Fruit fly (Drosophila melanogaster) whole organism, prepupa: ENCODE measurements around the gene SmydA-4.

Experiments used
- CG10631 ChIP-seq: fragments of 200-800 bp; sonication (Bioruptor generic); optimal IDR thresholded peaks from 2 replicates; lab custom pipeline; 2016; ENCODE audit warnings: missing biosample characterization, missing genetic modification characterization
- Met ChIP-seq: fragments of 200-800 bp; sonication (Bioruptor generic); optimal IDR thresholded peaks from 3 replicates; lab custom pipeline; 2016; ENCODE audit warnings: missing biosample characterization, missing genetic modification characterization
- Sox14 ChIP-seq: fragments of 200-800 bp; sonication (Bioruptor generic); optimal IDR thresholded peaks from 3 replicates; lab custom pipeline; 2016; ENCODE audit warnings: missing biosample characterization, missing genetic modification characterization

DNA sequence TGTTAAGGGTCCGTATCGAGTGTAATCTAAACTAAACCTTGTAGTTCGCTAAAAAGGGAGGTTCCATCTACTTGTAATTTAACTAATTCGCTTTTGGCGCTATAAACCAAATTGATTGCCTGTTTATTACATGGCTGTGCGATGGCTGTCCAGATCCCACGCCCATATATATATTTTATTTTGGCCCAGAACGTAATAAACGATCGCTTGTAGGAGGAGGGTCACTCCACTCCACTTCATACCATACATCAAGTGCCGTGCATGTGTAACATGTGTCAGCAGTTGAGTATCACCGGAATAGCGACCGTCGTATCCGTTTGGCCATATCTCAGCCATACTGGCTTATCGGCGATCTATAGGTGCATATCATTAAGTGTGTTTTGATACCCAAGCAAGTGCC, 50.7 kb downstream of the SmydA-4 start:
- no peak for TF ChIP-seq CG10631 (GFP tag; lab: Kevin White, UChicago)
- TF ChIP-seq Sox14 (GFP tag; lab: Kevin White, UChicago): no peak
- no peak for TF ChIP-seq Met (GFP tag; lab: Kevin White, UChicago)
